Worm (Caenorhabditis elegans) whole organism, L1 larva: ENCODE measurements around the gene ZK470.6.

Experiments used
- C16A3.4 ChIP-seq: fragments of 150-350 bp; optimal IDR thresholded peaks from 2 replicates; lab custom pipeline; 2014; ENCODE audit warnings: missing biosample characterization, missing genetic modification characterization
- F16B12.6 ChIP-seq: fragments of 150-350 bp; optimal IDR thresholded peaks from 2 replicates; lab custom pipeline; 2014; ENCODE audit warnings: missing biosample characterization, missing genetic modification characterization
- alr-1 ChIP-seq: fragments of 200-800 bp; sonication (Bioruptor generic); optimal IDR thresholded peaks from 2 replicates; lab custom pipeline; 2018; ENCODE audit warnings: borderline replicate concordance, mild to moderate bottlenecking, missing genetic modification characterization, missing compliant biosample characterization
- aly-2 ChIP-seq: fragments of 150-350 bp; optimal IDR thresholded peaks from 2 replicates; lab custom pipeline; 2014; ENCODE audit warnings: missing biosample characterization, missing genetic modification characterization
- blmp-1 ChIP-seq: fragments of 150-350 bp; optimal IDR thresholded peaks from 2 replicates; lab custom pipeline; 2014; ENCODE audit warnings: missing biosample characterization, missing genetic modification characterization
- ceh-8 ChIP-seq: fragments of 200-800 bp; sonication (Bioruptor generic); optimal IDR thresholded peaks from 2 replicates; lab custom pipeline; 2018; ENCODE audit warnings: mild to moderate bottlenecking, missing genetic modification characterization, moderate library complexity, missing compliant biosample characterization
- ceh-82 ChIP-seq, 3 experiments: fragments of 150-350 bp in 1 of 3; sonication (generic microtip) in 2 of 3; optimal IDR thresholded peaks; 2 replicates each; lab custom pipeline; 2014 to 2017; ENCODE audit warnings: missing biosample characterization in 3 of 3, missing genetic modification characterization in 3 of 3
- ceh-88 ChIP-seq: fragments of 200-800 bp; sonication (Bioruptor generic); IDR thresholded peaks from 2 replicates; pipeline ENCODE4 v1.3.6; 2022; ENCODE audit warnings: missing genetic modification characterization, missing compliant biosample characterization
- ceh-90 ChIP-seq: sonication (generic microtip); optimal IDR thresholded peaks from 2 replicates; lab custom pipeline; 2016; ENCODE audit warnings: missing genetic modification characterization, missing compliant biosample characterization
- dpl-1 ChIP-seq, 3 experiments: fragments of 150-350 bp in 2 of 3; sonication (generic microtip) in 1 of 3; optimal IDR thresholded peaks; 2 replicates each; lab custom pipeline; 2014 to 2017; ENCODE audit warnings: missing biosample characterization in 3 of 3, missing genetic modification characterization in 3 of 3, missing genetic modification reagents in 3 of 3
- dsc-1 ChIP-seq: sonication (generic microtip); optimal IDR thresholded peaks from 2 replicates; lab custom pipeline; 2016; ENCODE audit warnings: mild to moderate bottlenecking, missing genetic modification characterization, missing compliant biosample characterization
- efl-1 ChIP-seq, 4 experiments: fragments of 150-350 bp; optimal IDR thresholded peaks in 3 of 4; peaks in 1 of 4; 1 replicate in 1 of 4; 2 replicates in 3 of 4; lab custom pipeline; 2014; ENCODE audit warnings: missing biosample characterization in 2 of 4, missing genetic modification characterization in 2 of 4, missing genetic modification reagents in 2 of 4
- egl-13 ChIP-seq: sonication (generic microtip); optimal IDR thresholded peaks from 2 replicates; lab custom pipeline; 2016; ENCODE audit warnings: missing genotype, missing genetic modification reagents, missing genetic modification characterization, missing compliant biosample characterization
- ets-5 ChIP-seq: fragments of 200-800 bp; sonication (Bioruptor generic); IDR thresholded peaks from 2 replicates; pipeline ENCODE4 v1.3.6; 2022; ENCODE audit warnings: missing genetic modification characterization, missing compliant biosample characterization
- fkh-8 ChIP-seq: sonication (generic microtip); optimal IDR thresholded peaks from 2 replicates; lab custom pipeline; 2016; ENCODE audit warnings: mild to moderate bottlenecking, missing genetic modification characterization, missing compliant biosample characterization
- fos-1 ChIP-seq: fragments of 150-350 bp; optimal IDR thresholded peaks from 2 replicates; lab custom pipeline; 2014; ENCODE audit warnings: missing biosample characterization, missing genetic modification characterization
- grh-1 ChIP-seq: fragments of 200-800 bp; sonication (Bioruptor generic); IDR thresholded peaks from 2 replicates; pipeline ENCODE4 v1.3.6; 2022; ENCODE audit warnings: missing genetic modification reagents, missing genetic modification characterization, missing compliant biosample characterization
- hlh-17 ChIP-seq: fragments of 200-800 bp; sonication (Bioruptor generic); optimal IDR thresholded peaks from 2 replicates; lab custom pipeline; 2018; ENCODE audit warnings: missing genetic modification characterization, mild to moderate bottlenecking, missing compliant biosample characterization, moderate library complexity, borderline replicate concordance
- jun-1 ChIP-seq: fragments of 150-350 bp; optimal IDR thresholded peaks from 2 replicates; lab custom pipeline; 2014; ENCODE audit warnings: missing biosample characterization, missing genetic modification reagents, missing genetic modification characterization
- lin-13 ChIP-seq: fragments of 150-350 bp; optimal IDR thresholded peaks from 2 replicates; lab custom pipeline; 2014; ENCODE audit warnings: missing biosample characterization, missing genetic modification reagents, missing genetic modification characterization
- lin-15B ChIP-seq: fragments of 150-350 bp; sonication (generic microtip); optimal IDR thresholded peaks from 3 replicates; lab custom pipeline; 2014; ENCODE audit warnings: missing biosample characterization, missing genetic modification characterization
- lin-35 ChIP-seq, 2 experiments: fragments of 150-350 bp; optimal IDR thresholded peaks; 2 replicates each; lab custom pipeline; 2014; ENCODE audit warnings: missing biosample characterization in 2 of 2, missing genetic modification characterization in 2 of 2, missing genetic modification reagents in 2 of 2
- lir-3 ChIP-seq: sonication (generic microtip); optimal IDR thresholded peaks from 2 replicates; lab custom pipeline; 2016; ENCODE audit warnings: mild to moderate bottlenecking, missing genetic modification characterization, moderate library complexity, missing compliant biosample characterization; ENCODE audit not compliant: poor library complexity
- lsy-2 ChIP-seq, 2 experiments: fragments of 150-350 bp; optimal IDR thresholded peaks; 2 replicates each; lab custom pipeline; 2014; ENCODE audit warnings: missing biosample characterization in 2 of 2, missing genetic modification characterization in 2 of 2
- mab-9 ChIP-seq: fragments of 200-800 bp; sonication (Bioruptor generic); IDR thresholded peaks from 2 replicates; pipeline ENCODE4 v1.3.6; 2022; ENCODE audit warnings: missing genetic modification reagents, missing genetic modification characterization, missing compliant biosample characterization
- mef-2 ChIP-seq: fragments of 150-350 bp; optimal IDR thresholded peaks from 2 replicates; lab custom pipeline; 2014; ENCODE audit warnings: missing biosample characterization, missing genetic modification characterization
- mep-1 ChIP-seq: fragments of 150-350 bp; optimal IDR thresholded peaks from 2 replicates; lab custom pipeline; 2014; ENCODE audit warnings: missing biosample characterization, missing genetic modification characterization
- nhr-11 ChIP-seq: fragments of 150-350 bp; optimal IDR thresholded peaks from 2 replicates; lab custom pipeline; 2014; ENCODE audit warnings: missing biosample characterization, missing genetic modification characterization
- nhr-12 ChIP-seq: sonication (generic microtip); optimal IDR thresholded peaks from 2 replicates; lab custom pipeline; 2017; ENCODE audit warnings: missing biosample characterization, missing genetic modification characterization
- nhr-19 ChIP-seq: fragments of 200-800 bp; sonication (Bioruptor generic); conservative IDR thresholded peaks from 2 replicates; pipeline ENCODE4 v1.3.6; 2022; ENCODE audit warnings: missing genetic modification characterization, missing compliant biosample characterization
- nhr-20 ChIP-seq: sonication (generic microtip); optimal IDR thresholded peaks from 2 replicates; lab custom pipeline; 2016; ENCODE audit warnings: mild to moderate bottlenecking, missing genetic modification characterization, missing compliant biosample characterization
- nhr-28 ChIP-seq: fragments of 150-350 bp; optimal IDR thresholded peaks from 2 replicates; lab custom pipeline; 2014; ENCODE audit warnings: missing biosample characterization, missing genetic modification characterization
- nhr-77 ChIP-seq: fragments of 150-350 bp; optimal IDR thresholded peaks from 2 replicates; lab custom pipeline; 2014; ENCODE audit warnings: missing biosample characterization, missing genetic modification characterization
- nhr-85 ChIP-seq: sonication (generic microtip); peaks from one replicate; lab custom pipeline; 2016; ENCODE audit warnings: missing genetic modification characterization, inconsistent platforms, missing compliant biosample characterization
- pag-3 ChIP-seq: sonication (generic microtip); optimal IDR thresholded peaks from 2 replicates; lab custom pipeline; 2017; ENCODE audit warnings: missing genetic modification characterization, mild to moderate bottlenecking, missing compliant biosample characterization, antibody characterized with exemption, borderline replicate concordance; ENCODE audit not compliant: insufficient read depth
- pqm-1 ChIP-seq: sonication (generic microtip); optimal IDR thresholded peaks from 3 replicates; lab custom pipeline; 2017; ENCODE audit warnings: missing biosample characterization, missing genetic modification characterization
- rnt-1 ChIP-seq: sonication (generic microtip); optimal IDR thresholded peaks from 2 replicates; lab custom pipeline; 2016; ENCODE audit warnings: mild to moderate bottlenecking, missing genetic modification characterization, moderate library complexity, missing compliant biosample characterization
- snpc-4 ChIP-seq: fragments of 150-350 bp; optimal IDR thresholded peaks from 2 replicates; lab custom pipeline; 2014; ENCODE audit warnings: missing biosample characterization, missing genetic modification characterization
- snu-23 ChIP-seq: sonication (generic microtip); optimal IDR thresholded peaks from 2 replicates; lab custom pipeline; 2016; ENCODE audit warnings: missing genetic modification characterization, missing compliant biosample characterization
- sptf-1 ChIP-seq: fragments of 150-350 bp; optimal IDR thresholded peaks from 2 replicates; lab custom pipeline; 2014; ENCODE audit warnings: missing biosample characterization, missing genetic modification characterization
- sup-37 ChIP-seq: fragments of 200-800 bp; sonication (Bioruptor generic); optimal IDR thresholded peaks from 2 replicates; lab custom pipeline; 2018; ENCODE audit warnings: mild to moderate bottlenecking, missing genetic modification characterization, missing compliant biosample characterization
- swsn-7 ChIP-seq: sonication (generic microtip); optimal IDR thresholded peaks from 2 replicates; lab custom pipeline; 2016; ENCODE audit warnings: missing genetic modification characterization, missing compliant biosample characterization
- tbx-2 ChIP-seq: sonication (generic microtip); optimal IDR thresholded peaks from 2 replicates; lab custom pipeline; 2016; ENCODE audit warnings: missing genetic modification characterization, missing compliant biosample characterization
- unc-30 ChIP-seq: sonication (generic microtip); optimal IDR thresholded peaks from 2 replicates; lab custom pipeline; 2017; ENCODE audit warnings: missing biosample characterization, missing genetic modification characterization
- unc-86 ChIP-seq: sonication (generic microtip); optimal IDR thresholded peaks from 2 replicates; lab custom pipeline; 2016; ENCODE audit warnings: missing genetic modification characterization, missing compliant biosample characterization
- xbp-1 ChIP-seq: sonication (generic microtip); optimal IDR thresholded peaks from 2 replicates; lab custom pipeline; 2016; ENCODE audit warnings: missing genetic modification characterization, missing compliant biosample characterization
- zag-1 ChIP-seq: fragments of 150-350 bp; optimal IDR thresholded peaks from 2 replicates; lab custom pipeline; 2014; ENCODE audit warnings: missing biosample characterization, missing genetic modification characterization
- zip-4 ChIP-seq: fragments of 200-800 bp; sonication (Bioruptor generic); optimal IDR thresholded peaks from 2 replicates; lab custom pipeline; 2018; ENCODE audit warnings: mild to moderate bottlenecking, missing genetic modification characterization, moderate library complexity, missing compliant biosample characterization
- ztf-11 ChIP-seq, 2 experiments: sonication (generic microtip); optimal IDR thresholded peaks; 2 replicates each; lab custom pipeline; 2016 to 2017; ENCODE audit warnings: missing genetic modification characterization in 2 of 2, missing biosample characterization in 1 of 2, missing compliant biosample characterization in 1 of 2
- ztf-4 ChIP-seq: fragments of 150-350 bp; optimal IDR thresholded peaks from 2 replicates; lab custom pipeline; 2014; ENCODE audit warnings: missing biosample characterization, missing genetic modification characterization

Gene ZK470.6

DNA sequence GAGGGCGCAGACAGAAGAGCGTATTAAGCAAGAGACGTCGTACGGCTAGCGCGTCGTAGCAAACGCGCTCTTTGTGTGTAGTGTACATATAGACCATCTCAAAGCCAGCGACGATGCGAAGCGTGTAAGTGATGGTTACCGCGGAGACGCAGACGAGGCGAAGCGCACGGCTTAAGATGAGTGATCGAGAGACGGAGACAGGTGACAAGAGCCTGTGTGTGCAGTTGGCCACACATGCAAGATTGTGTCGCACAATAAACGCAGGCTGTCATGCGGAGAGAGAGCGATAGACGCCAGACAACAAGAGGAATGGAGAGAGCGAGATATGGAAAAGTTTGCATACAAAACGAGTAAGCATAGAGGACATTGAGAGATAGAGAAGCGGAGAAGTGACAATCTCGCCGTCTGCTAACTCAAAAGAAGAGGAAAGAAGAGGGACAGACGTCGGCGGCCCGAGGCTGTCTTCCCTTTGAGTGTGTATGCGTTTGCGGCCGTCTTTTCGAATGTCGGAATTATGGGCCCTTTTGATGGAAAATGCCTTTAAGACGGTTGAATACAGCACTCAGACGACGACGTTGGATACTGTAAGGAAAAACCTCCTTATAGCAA is 45.6 kb upstream of the ZK470.6 start (continued):
- TF ChIP-seq unc-30 (tag; lab: Kevin White, UChicago) = no peak
- peak in 1 of 2 experiments; percentile 92 for TF ChIP-seq ztf-11 (tag; optimal IDR thresholded peaks at IDR 0.05; lab: Kevin White, UChicago)
- TF ChIP-seq lir-3 (tag; lab: Kevin White, UChicago) = peak; percentile 71
- peak; percentile 97 for TF ChIP-seq nhr-20 (tag; lab: Kevin White, UChicago)
- peak; percentile 32 for TF ChIP-seq ceh-90
- TF ChIP-seq sptf-1 (tag; lab: Kevin White, UChicago) = no peak
- TF ChIP-seq lin-35 (GFP tag; optimal IDR thresholded peaks at IDR 0.05; lab: Kevin White, UChicago) = peak; percentile 53 to 68
- peak; percentile 44 for TF ChIP-seq ceh-8 (GFP tag; lab: Kevin White, UChicago)
- no peak for TF ChIP-seq alr-1 (tag; lab: Kevin White, UChicago)
- TF ChIP-seq lin-13 (GFP tag; lab: Kevin White, UChicago) = peak; percentile 59
- peak; percentile 96 for TF ChIP-seq xbp-1 (tag; lab: Kevin White, UChicago)
- TF ChIP-seq snu-23 (GFP tag; lab: Kevin White, UChicago) = peak; percentile 97
- peak; percentile 97 for TF ChIP-seq tbx-2
- peak; percentile 18 for TF ChIP-seq snpc-4 (tag; lab: Kevin White, UChicago)
- TF ChIP-seq dpl-1 (GFP tag; optimal IDR thresholded peaks at IDR 0.05; lab: Kevin White, UChicago) = peak; percentile 19 to 45 (median 22)
- peak; percentile 49 for TF ChIP-seq nhr-28 (tag; lab: Kevin White, UChicago)
- TF ChIP-seq swsn-7 = peak; percentile 98
- peak; percentile 88 for TF ChIP-seq sup-37 (GFP tag; lab: Kevin White, UChicago)
- no peak for TF ChIP-seq zag-1 (tag; lab: Kevin White, UChicago)
- peak; percentile 95 for TF ChIP-seq ztf-4 (tag; lab: Kevin White, UChicago)
- TF ChIP-seq ets-5 (GFP tag; lab: Robert Waterston, UW) = no peak
- peak; percentile 91 for TF ChIP-seq jun-1 (tag; lab: Kevin White, UChicago)
- peak; percentile 84 for TF ChIP-seq fkh-8 (tag; lab: Kevin White, UChicago)
- TF ChIP-seq grh-1 = peak; percentile 95
- TF ChIP-seq nhr-11 = peak; percentile 88
- TF ChIP-seq unc-86 (tag; lab: Kevin White, UChicago) = peak; percentile 98
- TF ChIP-seq nhr-12 (tag; lab: Kevin White, UChicago) = no peak
- TF ChIP-seq efl-1 (optimal IDR thresholded peaks at IDR 0.05; lab: Kevin White, UChicago) = peak; percentile 92 to 99
- TF ChIP-seq efl-1 (GFP tag; optimal IDR thresholded peaks at IDR 0.05 in 1 of 2; lab: Kevin White, UChicago) = peak; percentile 38 to 93
- TF ChIP-seq F16B12.6 (tag; lab: Kevin White, UChicago) = no peak
- TF ChIP-seq egl-13 = peak; percentile 96
- TF ChIP-seq hlh-17 (GFP tag; lab: Kevin White, UChicago) = no peak
- TF ChIP-seq lin-15B (tag; lab: Kevin White, UChicago) = no peak
- peak; percentile 83 for TF ChIP-seq zip-4 (GFP tag; lab: Kevin White, UChicago)
- TF ChIP-seq nhr-85 = peak; percentile 99
- TF ChIP-seq nhr-19 (GFP tag; lab: Robert Waterston, UW) = peak; percentile 93
- peak; percentile 50 for TF ChIP-seq nhr-77 (tag; lab: Kevin White, UChicago)
- peak; percentile 6 for TF ChIP-seq blmp-1 (tag; lab: Kevin White, UChicago)
- TF ChIP-seq mab-9 = peak; percentile 67
- TF ChIP-seq aly-2 (tag; lab: Kevin White, UChicago) = no peak
- TF ChIP-seq pag-3 (tag; lab: Kevin White, UChicago) = no peak
- no peak for TF ChIP-seq pqm-1

DNA sequence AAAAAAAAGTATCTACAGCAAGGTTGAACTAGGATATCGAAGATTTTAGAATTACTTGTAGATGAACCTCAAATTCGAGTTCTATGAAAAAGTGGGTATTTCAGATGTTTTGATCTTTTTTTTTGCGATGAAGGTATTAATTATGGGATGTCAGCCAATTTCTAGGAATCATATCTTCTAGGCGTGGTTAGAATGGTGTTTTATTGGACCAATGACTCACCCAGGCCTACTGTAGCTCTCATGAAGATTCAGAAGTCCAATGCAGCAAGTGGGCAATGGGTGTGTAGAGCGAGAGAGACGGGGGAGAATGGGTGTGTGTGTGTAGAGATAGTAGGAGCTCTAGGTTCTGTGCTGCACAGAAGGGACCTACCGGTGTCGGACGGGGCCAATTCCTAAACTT is 44.9 kb upstream of the ZK470.6 start:
- peak; percentile 70 for TF ChIP-seq fos-1 (tag; lab: Kevin White, UChicago)
- no peak for TF ChIP-seq lir-3 (tag; lab: Kevin White, UChicago)
- TF ChIP-seq lin-15B (tag; lab: Kevin White, UChicago) = no peak
- TF ChIP-seq swsn-7 = no peak
- TF ChIP-seq jun-1 (tag; lab: Kevin White, UChicago) = no peak
- TF ChIP-seq ceh-82 (tag; optimal IDR thresholded peaks at IDR 0.05; lab: Kevin White, UChicago) = peak in 2 of 3 experiments; percentile 20 to 25
- TF ChIP-seq nhr-85 = no peak
- TF ChIP-seq nhr-77 (tag; lab: Kevin White, UChicago) = no peak
- TF ChIP-seq dsc-1 (tag; lab: Kevin White, UChicago) = peak; percentile 19
- TF ChIP-seq mep-1 = peak; percentile 49
- no peak for TF ChIP-seq ceh-88 (GFP tag; lab: Robert Waterston, UW)
- peak; percentile 22 for TF ChIP-seq zag-1 (tag; lab: Kevin White, UChicago)
- no peak for TF ChIP-seq sup-37 (GFP tag; lab: Kevin White, UChicago)
- no peak for TF ChIP-seq ceh-8 (GFP tag; lab: Kevin White, UChicago)
- TF ChIP-seq mef-2 (tag; lab: Kevin White, UChicago) = no peak
- peak; percentile 12 to 80 for TF ChIP-seq lsy-2 (tag; optimal IDR thresholded peaks at IDR 0.05; lab: Kevin White, UChicago)
- no peak for TF ChIP-seq nhr-19 (GFP tag; lab: Robert Waterston, UW)
- peak; percentile 28 for TF ChIP-seq rnt-1 (tag; lab: Kevin White, UChicago)
- TF ChIP-seq C16A3.4 (tag; lab: Kevin White, UChicago) = no peak
